Worm (Caenorhabditis elegans) whole organism, L2 larva: Measurements from ENCODE around the gene Y116A8C.19.

Experiments used
- F13H6.1 ChIP-seq: sonication (generic microtip); optimal IDR thresholded peaks from 2 replicates; lab custom pipeline; 2016; ENCODE audit warnings: missing genetic modification characterization, missing compliant biosample characterization
- R02D3.7 ChIP-seq: fragments of 150-350 bp; optimal IDR thresholded peaks from 2 replicates; lab custom pipeline; 2014; ENCODE audit warnings: missing biosample characterization, missing genetic modification characterization
- Y55F3AM.14 ChIP-seq: fragments of 200-800 bp; sonication (Bioruptor generic); optimal IDR thresholded peaks from 2 replicates; lab custom pipeline; 2018; ENCODE audit warnings: mild to moderate bottlenecking, missing genetic modification characterization, missing compliant biosample characterization
- ZK546.5 ChIP-seq: sonication (generic microtip); optimal IDR thresholded peaks from 2 replicates; lab custom pipeline; 2017; ENCODE audit warnings: missing biosample characterization, missing genetic modification characterization
- alr-1 ChIP-seq: fragments of 150-350 bp; optimal IDR thresholded peaks from 2 replicates; lab custom pipeline; 2014; ENCODE audit warnings: missing biosample characterization, missing genetic modification characterization
- aly-2 ChIP-seq: fragments of 150-350 bp; optimal IDR thresholded peaks from 2 replicates; lab custom pipeline; 2014; ENCODE audit warnings: missing biosample characterization, missing genetic modification characterization
- blmp-1 ChIP-seq: sonication (generic microtip); optimal IDR thresholded peaks from 2 replicates; lab custom pipeline; 2017; ENCODE audit warnings: missing genetic modification characterization, mild to moderate bottlenecking, missing compliant biosample characterization, antibody characterized with exemption, moderate library complexity; ENCODE audit not compliant: insufficient read depth
- ceh-16 ChIP-seq: fragments of 150-350 bp; optimal IDR thresholded peaks from 2 replicates; lab custom pipeline; 2014; ENCODE audit warnings: missing biosample characterization, missing genetic modification characterization
- crh-2 ChIP-seq: sonication (generic microtip); optimal IDR thresholded peaks from 2 replicates; lab custom pipeline; 2017; ENCODE audit warnings: missing biosample characterization, missing genetic modification characterization
- dmd-4 ChIP-seq: sonication (generic microtip); optimal IDR thresholded peaks from 2 replicates; lab custom pipeline; 2017; ENCODE audit warnings: missing biosample characterization, missing genetic modification characterization
- egl-27 ChIP-seq: sonication (generic microtip); optimal IDR thresholded peaks from 3 replicates; lab custom pipeline; 2017; ENCODE audit warnings: missing biosample characterization, missing genetic modification reagents, missing genetic modification characterization
- elt-1 ChIP-seq: fragments of 150-350 bp; optimal IDR thresholded peaks from 2 replicates; lab custom pipeline; 2014; ENCODE audit warnings: missing biosample characterization, missing genetic modification characterization
- fos-1 ChIP-seq: fragments of 150-350 bp; optimal IDR thresholded peaks from 2 replicates; lab custom pipeline; 2014; ENCODE audit warnings: missing biosample characterization, missing genetic modification characterization
- gmeb-1 ChIP-seq: fragments of 150-350 bp; optimal IDR thresholded peaks from 2 replicates; lab custom pipeline; 2014; ENCODE audit warnings: missing biosample characterization, missing genetic modification characterization
- lin-11 ChIP-seq: fragments of 150-350 bp; sonication (generic microtip); optimal IDR thresholded peaks from 2 replicates; lab custom pipeline; 2014; ENCODE audit warnings: missing biosample characterization, missing genetic modification characterization, inconsistent platforms, mixed read lengths
- lin-13 ChIP-seq: fragments of 150-350 bp; optimal IDR thresholded peaks from 2 replicates; lab custom pipeline; 2014; ENCODE audit warnings: missing biosample characterization, missing genetic modification reagents, missing genetic modification characterization
- lin-39 ChIP-seq: fragments of 150-350 bp; optimal IDR thresholded peaks from 2 replicates; lab custom pipeline; 2014; ENCODE audit warnings: missing biosample characterization, missing genetic modification reagents, missing genetic modification characterization
- mab-5 ChIP-seq: fragments of 150-350 bp; optimal IDR thresholded peaks from 2 replicates; lab custom pipeline; 2014; ENCODE audit warnings: missing biosample characterization, missing genetic modification characterization
- mbf-1 ChIP-seq: sonication (generic microtip); optimal IDR thresholded peaks from 2 replicates; lab custom pipeline; 2017; ENCODE audit warnings: missing biosample characterization, missing genetic modification characterization
- mdl-1 ChIP-seq, 2 experiments: fragments of 150-350 bp in 1 of 2; sonication (generic microtip) in 1 of 2; optimal IDR thresholded peaks; 2 replicates each; lab custom pipeline; 2017; ENCODE audit warnings: missing biosample characterization in 2 of 2, missing genetic modification characterization in 2 of 2
- nhr-10 ChIP-seq: sonication (generic microtip); optimal IDR thresholded peaks from 2 replicates; lab custom pipeline; 2017; ENCODE audit warnings: missing biosample characterization, missing genetic modification characterization
- nhr-11 ChIP-seq: fragments of 150-350 bp; optimal IDR thresholded peaks from 2 replicates; lab custom pipeline; 2014; ENCODE audit warnings: missing biosample characterization, missing genetic modification characterization
- nhr-12 ChIP-seq: fragments of 150-350 bp; optimal IDR thresholded peaks from 2 replicates; lab custom pipeline; 2014; ENCODE audit warnings: missing biosample characterization, missing genetic modification characterization
- nhr-129 ChIP-seq: fragments of 150-350 bp; optimal IDR thresholded peaks from 2 replicates; lab custom pipeline; 2014; ENCODE audit warnings: missing biosample characterization, missing genetic modification characterization
- nhr-21 ChIP-seq: fragments of 150-350 bp; optimal IDR thresholded peaks from 2 replicates; lab custom pipeline; 2014; ENCODE audit warnings: missing biosample characterization, missing genetic modification characterization
- nhr-237 ChIP-seq: fragments of 150-350 bp; optimal IDR thresholded peaks from 2 replicates; lab custom pipeline; 2014; ENCODE audit warnings: missing biosample characterization, missing genetic modification characterization
- nhr-25 ChIP-seq: fragments of 150-350 bp; sonication (generic microtip); optimal IDR thresholded peaks from 3 replicates; lab custom pipeline; 2014; ENCODE audit warnings: missing biosample characterization, missing genetic modification characterization
- nhr-77 ChIP-seq: fragments of 150-350 bp; optimal IDR thresholded peaks from 2 replicates; lab custom pipeline; 2014; ENCODE audit warnings: missing biosample characterization, missing genetic modification characterization
- peb-1 ChIP-seq: fragments of 150-350 bp; optimal IDR thresholded peaks from 2 replicates; lab custom pipeline; 2014; ENCODE audit warnings: missing biosample characterization, missing genetic modification characterization
- sem-4 ChIP-seq: fragments of 150-350 bp; optimal IDR thresholded peaks from 2 replicates; lab custom pipeline; 2014; ENCODE audit warnings: missing biosample characterization, missing genetic modification reagents, missing genetic modification characterization
- skn-1 ChIP-seq: sonication (generic microtip); optimal IDR thresholded peaks from 2 replicates; lab custom pipeline; 2017; ENCODE audit warnings: missing biosample characterization, missing genetic modification characterization
- sma-3 ChIP-seq: sonication (generic microtip); optimal IDR thresholded peaks from 2 replicates; lab custom pipeline; 2016; ENCODE audit warnings: missing genetic modification reagents, missing genetic modification characterization, missing compliant biosample characterization
- unc-39 ChIP-seq: fragments of 150-350 bp; optimal IDR thresholded peaks from 2 replicates; lab custom pipeline; 2014; ENCODE audit warnings: missing biosample characterization, missing genetic modification characterization
- unc-55 ChIP-seq: fragments of 150-350 bp; sonication (generic microtip); optimal IDR thresholded peaks from 3 replicates; lab custom pipeline; 2014; ENCODE audit warnings: missing biosample characterization, missing genetic modification reagents, missing genetic modification characterization
- unc-62 ChIP-seq: fragments of 150-350 bp; optimal IDR thresholded peaks from 2 replicates; lab custom pipeline; 2014; ENCODE audit warnings: missing biosample characterization, missing genetic modification reagents, missing genetic modification characterization
- zag-1 ChIP-seq: fragments of 150-350 bp; optimal IDR thresholded peaks from 2 replicates; lab custom pipeline; 2014; ENCODE audit warnings: missing biosample characterization, missing genetic modification characterization
- ztf-11 ChIP-seq: sonication (generic microtip); optimal IDR thresholded peaks from 2 replicates; lab custom pipeline; 2017; ENCODE audit warnings: missing biosample characterization, missing genetic modification characterization
- ztf-4 ChIP-seq: fragments of 150-350 bp; optimal IDR thresholded peaks from 2 replicates; lab custom pipeline; 2014; ENCODE audit warnings: missing biosample characterization, missing genetic modification characterization

The Y116A8C.19 gene

ce11 chrIV:17048257-17048656 is 8.8 kb upstream of the Y116A8C.19 start, which contains the start of gene athp-3:
Gene athp-3, minus strand, starts transcription at chrIV:17048357.
- no peak for TF ChIP-seq skn-1 (tag; lab: Kevin White, UChicago)
- no peak for TF ChIP-seq mdl-1 (tag; optimal IDR thresholded peaks at IDR 0.05; lab: Kevin White, UChicago)
- TF ChIP-seq aly-2 (tag; lab: Kevin White, UChicago), result no peak
- no peak for TF ChIP-seq unc-55 (GFP tag; lab: Kevin White, UChicago)
- no peak for TF ChIP-seq unc-62
- TF ChIP-seq peb-1 (tag; lab: Kevin White, UChicago), result no peak
- TF ChIP-seq ztf-11 (tag; lab: Kevin White, UChicago), result no peak

DNA sequence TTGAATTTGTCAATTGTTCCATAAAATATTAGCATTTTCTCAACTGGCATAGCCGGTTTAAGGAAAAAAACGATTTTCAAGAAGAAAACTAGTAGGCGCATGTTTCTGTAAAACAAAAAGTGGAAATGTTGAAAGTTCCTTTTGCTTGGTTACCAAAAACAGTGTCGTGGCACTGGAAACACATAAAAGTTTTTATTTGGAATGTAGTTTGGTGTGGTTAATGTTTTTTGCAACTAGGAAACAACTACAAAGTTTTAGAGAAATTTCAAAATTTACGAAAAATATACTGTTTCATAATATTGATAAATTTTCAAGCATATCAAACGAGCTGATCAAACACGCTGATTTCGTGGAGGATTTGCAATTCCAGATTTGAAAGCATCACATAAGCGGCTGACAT is 6.2 kb upstream of the Y116A8C.19 start, which contains the start of gene clec-195:
TSS of gene clec-195 (minus strand) at position 101 of the 400 bp plus-strand sequence.
- no peak for TF ChIP-seq gmeb-1 (tag; lab: Kevin White, UChicago)
- TF ChIP-seq sma-3, result no peak
- no peak for TF ChIP-seq nhr-237 (tag; lab: Kevin White, UChicago)
- TF ChIP-seq blmp-1, result no peak
- TF ChIP-seq elt-1 (tag; lab: Kevin White, UChicago), result no peak
- no peak for TF ChIP-seq crh-2 (tag; lab: Kevin White, UChicago)
- TF ChIP-seq R02D3.7 (tag; lab: Kevin White, UChicago), result no peak
- TF ChIP-seq Y55F3AM.14 (GFP tag; lab: Kevin White, UChicago), result no peak
- no peak for TF ChIP-seq F13H6.1 (tag; lab: Kevin White, UChicago)
- TF ChIP-seq aly-2 (tag; lab: Kevin White, UChicago), result no peak
- TF ChIP-seq sem-4 (tag; lab: Kevin White, UChicago), result no peak
- TF ChIP-seq nhr-21 (tag; lab: Kevin White, UChicago), result no peak
- TF ChIP-seq zag-1 (tag; lab: Kevin White, UChicago), result no peak
- TF ChIP-seq dmd-4, result no peak
- TF ChIP-seq unc-62, result no peak
- no peak for TF ChIP-seq ZK546.5 (tag; lab: Kevin White, UChicago)
- TF ChIP-seq unc-39, result no peak
- no peak for TF ChIP-seq nhr-11
- no peak for TF ChIP-seq nhr-10

DNA sequence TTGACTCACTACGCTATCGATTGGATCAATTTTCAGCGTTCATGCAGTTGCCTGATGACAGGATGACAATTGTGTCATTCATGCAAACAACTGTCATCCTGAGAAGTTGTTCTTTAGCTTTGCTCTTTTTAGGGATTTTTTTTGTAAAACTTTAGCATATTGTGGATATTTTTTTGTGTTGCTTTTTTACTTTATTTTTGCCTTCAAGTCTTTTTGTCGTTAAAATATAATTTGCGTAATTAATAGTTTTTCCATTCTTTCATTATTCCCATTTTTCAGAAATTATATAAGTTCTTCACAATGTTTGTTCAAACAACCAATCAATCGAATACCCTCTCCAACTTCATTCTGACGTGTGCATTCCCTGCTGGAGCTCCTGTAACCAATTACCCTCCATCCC is 1.2 kb upstream of the Y116A8C.19 start, which contains the start of gene Y116A8C.20:
TSS of gene Y116A8C.20 (plus strand) at position 301 of the 400 bp plus-strand sequence.
- TF ChIP-seq aly-2 (tag; lab: Kevin White, UChicago) (no peak), nhr-129 (tag; lab: Kevin White, UChicago) (no peak), ztf-11 (tag; lab: Kevin White, UChicago) (no peak), F13H6.1 (tag; lab: Kevin White, UChicago) (no peak), nhr-12 (tag; lab: Kevin White, UChicago) (no peak)

- no peak for TF ChIP-seq nhr-21 (tag; lab: Kevin White, UChicago)
- TF ChIP-seq Y55F3AM.14 (GFP tag; lab: Kevin White, UChicago), result no peak
- no peak for TF ChIP-seq nhr-129 (tag; lab: Kevin White, UChicago)
- TF ChIP-seq unc-55 (GFP tag; lab: Kevin White, UChicago), result no peak
- no peak for TF ChIP-seq ceh-16
- no peak for TF ChIP-seq lin-11 (tag; lab: Kevin White, UChicago)
- no peak for TF ChIP-seq zag-1 (tag; lab: Kevin White, UChicago)
- TF ChIP-seq crh-2 (tag; lab: Kevin White, UChicago), result no peak
- no peak for TF ChIP-seq lin-39 (tag; lab: Kevin White, UChicago)
- no peak for TF ChIP-seq alr-1 (tag; lab: Kevin White, UChicago)
- no peak for TF ChIP-seq egl-27 (tag; lab: Kevin White, UChicago)
- no peak for TF ChIP-seq fos-1
- no peak for TF ChIP-seq nhr-10
- no peak for TF ChIP-seq skn-1 (tag; lab: Kevin White, UChicago)
- TF ChIP-seq mbf-1 (tag; lab: Kevin White, UChicago), result no peak
- TF ChIP-seq nhr-25, result no peak
- no peak for TF ChIP-seq R02D3.7 (tag; lab: Kevin White, UChicago)
- TF ChIP-seq nhr-237 (tag; lab: Kevin White, UChicago), result no peak
- no peak for TF ChIP-seq lin-13
These were observed 9.0 kb downstream of the Y116A8C.19 start, which contains the start of gene nhr-229 for ce11 chrIV:17030494-17030893. Gene nhr-229, minus strand, starts transcription at chrIV:17030594.

DNA sequence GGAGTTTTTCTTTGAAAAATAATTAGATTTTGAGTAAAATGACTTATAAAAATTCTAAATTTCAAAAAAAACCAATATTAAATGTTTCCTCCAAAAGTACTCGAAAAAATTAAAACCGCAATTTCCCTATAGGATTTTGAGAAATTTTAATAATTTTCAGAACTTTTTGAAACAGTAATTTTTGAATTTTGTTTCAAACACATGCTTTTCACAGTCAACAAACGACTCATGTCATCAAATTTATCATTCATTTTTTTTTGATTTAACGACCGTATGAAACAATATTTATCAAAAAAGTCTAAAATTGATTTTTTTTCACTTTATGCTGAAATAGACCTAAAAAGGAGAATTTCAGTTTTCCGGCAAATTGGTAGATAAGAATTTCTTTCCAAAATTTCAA is 12.9 kb downstream of the Y116A8C.19 start:
- TF ChIP-seq ztf-4 (tag; lab: Kevin White, UChicago) (no peak), egl-27 (tag; lab: Kevin White, UChicago) (no peak), nhr-12 (tag; lab: Kevin White, UChicago) (no peak), mdl-1 (tag; optimal IDR thresholded peaks at IDR 0.05; lab: Kevin White, UChicago) (no peak), mab-5 (no peak), nhr-129 (tag; lab: Kevin White, UChicago) (no peak), skn-1 (tag; lab: Kevin White, UChicago) (no peak), nhr-237 (tag; lab: Kevin White, UChicago) (no peak), R02D3.7 (tag; lab: Kevin White, UChicago) (no peak), nhr-77 (tag; lab: Kevin White, UChicago) (no peak)
